In the genomic region with DNA sequence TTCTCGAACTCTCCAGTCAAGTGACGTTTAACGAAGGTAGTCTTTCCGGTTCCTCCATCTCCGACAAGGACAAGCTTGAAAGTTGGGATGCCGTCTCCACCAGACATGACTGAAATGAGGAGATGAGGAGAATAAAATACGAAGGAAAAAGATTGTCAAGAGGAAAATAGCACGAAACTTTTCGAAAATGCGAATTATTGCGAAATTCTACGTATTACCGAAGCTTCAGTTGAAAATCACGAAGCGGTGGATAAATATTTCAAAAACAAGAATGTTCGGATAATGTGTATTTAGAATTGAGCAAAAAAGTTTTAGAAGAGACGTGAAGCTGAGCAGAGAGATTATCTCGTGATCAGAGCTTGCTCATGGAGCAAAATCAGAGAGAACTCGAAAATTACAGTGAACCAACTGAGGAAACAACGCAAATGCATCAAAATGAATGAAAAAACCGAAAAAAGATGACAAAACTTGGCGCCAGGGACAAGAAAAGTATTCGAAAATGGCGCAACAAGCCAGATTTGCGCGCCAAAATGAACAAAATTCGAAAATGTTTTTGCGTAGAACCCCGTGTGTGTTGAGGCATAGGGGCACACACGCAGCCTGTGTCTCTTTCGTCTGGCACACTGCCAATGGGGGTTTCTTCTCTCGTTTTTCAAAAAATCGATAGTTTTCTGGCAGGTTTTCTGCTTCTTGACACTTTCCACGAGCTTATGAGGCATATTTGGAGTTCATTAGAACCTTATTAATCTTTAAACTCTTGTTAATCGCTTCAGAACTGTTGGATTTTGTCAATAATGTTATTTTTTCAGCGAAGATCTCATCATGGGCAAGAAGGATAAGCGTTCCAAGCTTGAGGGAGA, we compare ENCODE assay signal across 3 worm cellular contexts.
TF ChIP-seq lines count a peak whose summit lies in the region.

Gene ran-1, minus strand, starts transcription at position 109 of the 860 bp plus-strand sequence.
Gene dkc-1, plus strand, starts transcription at position 810 of the 860 bp plus-strand sequence.

TF ChIP-seq in whole organism, L2 larva, 48 proteins besides CTCF, POLR2A, EP300 and RAD21 (continued from another document):
- peak; percentile 90 for TF ChIP-seq unc-55 (GFP tag; optimal IDR thresholded peaks at IDR 0.05; lab: Kevin White, UChicago)
- peak; percentile 78 for TF ChIP-seq crh-2 (tag; optimal IDR thresholded peaks at IDR 0.05; lab: Kevin White, UChicago)
- peak; percentile 79 for TF ChIP-seq nhr-129 (tag; optimal IDR thresholded peaks at IDR 0.05; lab: Kevin White, UChicago)
- TF ChIP-seq nhr-11 (tag; optimal IDR thresholded peaks at IDR 0.05; lab: Kevin White, UChicago), result no peak
- no peak for TF ChIP-seq elt-1 (tag; optimal IDR thresholded peaks at IDR 0.05; lab: Kevin White, UChicago)
- TF ChIP-seq blmp-1 (tag; optimal IDR thresholded peaks at IDR 0.05; lab: Kevin White, UChicago; ENCODE audit: insufficient read depth), result peak; percentile 35

TF ChIP-seq in whole organism, L4 larva, 104 proteins besides CTCF, POLR2A, EP300 and RAD21 (continued from another document and continues in another):
- peak; percentile 98 for TF ChIP-seq aha-1 (tag; lab: Kevin White, UChicago)
- no peak for TF ChIP-seq pqm-1 (tag; optimal IDR thresholded peaks at IDR 0.05; lab: Kevin White, UChicago)
- TF ChIP-seq hif-1 (tag; optimal IDR thresholded peaks at IDR 0.05; lab: Kevin White, UChicago), result peak in 1 of 2 experiments; percentile 54
- TF ChIP-seq skn-1 (tag; optimal IDR thresholded peaks at IDR 0.05; lab: Kevin White, UChicago), result no peak
- TF ChIP-seq dmd-9 (GFP tag; IDR thresholded peaks at IDR 0.05; lab: Robert Waterston, UW), result peak; percentile 59; the same call in 1 of the 2 replicates
- peak; percentile 79 for TF ChIP-seq hmg-1.1 (GFP tag; IDR thresholded peaks at IDR 0.05; lab: Robert Waterston, UW)
- TF ChIP-seq tra-1 (GFP tag; IDR thresholded peaks at IDR 0.05; lab: Robert Waterston, UW), result no peak
- TF ChIP-seq snpc-4 (tag; optimal IDR thresholded peaks at IDR 0.05; lab: Kevin White, UChicago), result no peak
- no peak for TF ChIP-seq pha-4 (GFP tag; IDR thresholded peaks at IDR 0.05; lab: Robert Waterston, UW)
- peak; percentile 25 for TF ChIP-seq pha-4 (tag; optimal IDR thresholded peaks at IDR 0.05; lab: Kevin White, UChicago)
- peak; percentile 66 for TF ChIP-seq hlh-30 (tag; optimal IDR thresholded peaks at IDR 0.05; lab: Kevin White, UChicago; ENCODE audit: insufficient read depth)
- no peak for TF ChIP-seq ceh-20 (GFP tag; IDR thresholded peaks at IDR 0.05; lab: Robert Waterston, UW)
- peak; percentile 84 for TF ChIP-seq mes-2 (tag; optimal IDR thresholded peaks at IDR 0.05; lab: Kevin White, UChicago; ENCODE audit: poor library complexity, severe bottlenecking)
- TF ChIP-seq gei-8 (GFP tag; optimal IDR thresholded peaks at IDR 0.05; lab: Kevin White, UChicago), result no peak
- TF ChIP-seq zag-1 (tag; optimal IDR thresholded peaks at IDR 0.05; lab: Kevin White, UChicago), result no peak
- no peak for TF ChIP-seq ctbp-1 (GFP tag; IDR thresholded peaks at IDR 0.05; lab: Robert Waterston, UW)
- no peak for TF ChIP-seq fkh-10 (GFP tag; optimal IDR thresholded peaks at IDR 0.05; lab: Kevin White, UChicago)
- TF ChIP-seq D1046.2 (GFP tag; IDR thresholded peaks at IDR 0.05; lab: Robert Waterston, UW), result no peak; the same call in 1 of the 2 replicates
- TF ChIP-seq Y105C5A.15 (GFP tag; IDR thresholded peaks at IDR 0.05; lab: Robert Waterston, UW), result no peak
- no peak for TF ChIP-seq attf-4 (tag; optimal IDR thresholded peaks at IDR 0.05; lab: Kevin White, UChicago)
- no peak for TF ChIP-seq ceh-32 (tag; optimal IDR thresholded peaks at IDR 0.05; lab: Kevin White, UChicago; ENCODE audit: poor library complexity)
- no peak for TF ChIP-seq cey-2 (tag; optimal IDR thresholded peaks at IDR 0.05; lab: Kevin White, UChicago; ENCODE audit: borderline replicate concordance, insufficient read depth)
- no peak for TF ChIP-seq lir-3 (tag; optimal IDR thresholded peaks at IDR 0.05; lab: Kevin White, UChicago)
- TF ChIP-seq arid-1 (GFP tag; conservative IDR thresholded peaks at IDR 0.05; lab: Robert Waterston, UW), result peak; percentile 39; the same call in 1 of the 2 replicates
- TF ChIP-seq lin-15B (tag; optimal IDR thresholded peaks at IDR 0.05; lab: Kevin White, UChicago), result no peak
- peak in 1 of 2 experiments; percentile 65 for TF ChIP-seq unc-62 (GFP tag; optimal IDR thresholded peaks at IDR 0.05 in 1 of 2; lab: Kevin White, UChicago)
- TF ChIP-seq unc-62 (tag; optimal IDR thresholded peaks at IDR 0.05; lab: Kevin White, UChicago), result no peak
- TF ChIP-seq set-16 (GFP tag; IDR thresholded peaks at IDR 0.05; lab: Robert Waterston, UW), result no peak
- TF ChIP-seq vab-7 (GFP tag; IDR thresholded peaks at IDR 0.05; lab: Robert Waterston, UW), result peak; percentile 68
- no peak for TF ChIP-seq mdt-29 (GFP tag; IDR thresholded peaks at IDR 0.05; lab: Robert Waterston, UW)
- TF ChIP-seq hlh-11 (tag; optimal IDR thresholded peaks at IDR 0.05; lab: Kevin White, UChicago), result peak; percentile 58
- TF ChIP-seq nhr-25 (tag; optimal IDR thresholded peaks at IDR 0.05; lab: Kevin White, UChicago; ENCODE audit: borderline replicate concordance, insufficient read depth), result peak; percentile 13
- no peak for TF ChIP-seq daf-16 (GFP tag; optimal IDR thresholded peaks at IDR 0.05; lab: Kevin White, UChicago)
- peak; percentile 46 for TF ChIP-seq daf-16 (tag; optimal IDR thresholded peaks at IDR 0.05; lab: Kevin White, UChicago)
- peak; percentile 87 for TF ChIP-seq dpl-1 (GFP tag; optimal IDR thresholded peaks at IDR 0.05; lab: Kevin White, UChicago)
- TF ChIP-seq nhr-77 (tag; optimal IDR thresholded peaks at IDR 0.05; lab: Kevin White, UChicago), result no peak
- TF ChIP-seq mdl-1 (tag; optimal IDR thresholded peaks at IDR 0.05; lab: Kevin White, UChicago), result peak in 1 of 2 experiments; percentile 45
- no peak for TF ChIP-seq zfp-2 (tag; optimal IDR thresholded peaks at IDR 0.05; lab: Kevin White, UChicago)
- TF ChIP-seq mxl-3 (GFP tag; optimal IDR thresholded peaks at IDR 0.05; lab: Kevin White, UChicago), result peak; percentile 9
- TF ChIP-seq spr-3 (GFP tag; optimal IDR thresholded peaks at IDR 0.05; lab: Kevin White, UChicago), result no peak
- no peak for TF ChIP-seq madf-5 (GFP tag; IDR thresholded peaks at IDR 0.05; lab: Robert Waterston, UW)
- no peak for TF ChIP-seq ztf-7 (tag; optimal IDR thresholded peaks at IDR 0.05; lab: Kevin White, UChicago)
- no peak for TF ChIP-seq ces-1 (GFP tag; optimal IDR thresholded peaks at IDR 0.05; lab: Kevin White, UChicago)
- no peak for TF ChIP-seq F44E2.7 (GFP tag; IDR thresholded peaks at IDR 0.05; lab: Robert Waterston, UW)
- TF ChIP-seq dve-1 (tag; optimal IDR thresholded peaks at IDR 0.05; lab: Kevin White, UChicago; ENCODE audit: insufficient read depth), result peak; percentile 79
- peak; percentile 67 for TF ChIP-seq Y48G9A.11 (GFP tag; IDR thresholded peaks at IDR 0.05; lab: Robert Waterston, UW)
- TF ChIP-seq Y75B8A.6 (GFP tag; IDR thresholded peaks at IDR 0.05; lab: Robert Waterston, UW), result no peak
- TF ChIP-seq nhr-237 (tag; optimal IDR thresholded peaks at IDR 0.05; lab: Kevin White, UChicago), result no peak
- TF ChIP-seq ama-1 (optimal IDR thresholded peaks at IDR 0.05; lab: Kevin White, UChicago), result peak; percentile 27
- TF ChIP-seq nhr-48 (tag; optimal IDR thresholded peaks at IDR 0.05; lab: Kevin White, UChicago), result peak; percentile 12
- TF ChIP-seq lin-13 (GFP tag; optimal IDR thresholded peaks at IDR 0.05; lab: Kevin White, UChicago), result peak; percentile 87
- TF ChIP-seq F49E8.2 (tag; optimal IDR thresholded peaks at IDR 0.05; lab: Kevin White, UChicago; ENCODE audit: borderline replicate concordance), result peak; percentile 44
- no peak for TF ChIP-seq daf-19 (GFP tag; conservative IDR thresholded peaks at IDR 0.05; lab: Robert Waterston, UW)
- TF ChIP-seq T20F7.1 (GFP tag; optimal IDR thresholded peaks at IDR 0.05; lab: Kevin White, UChicago), result no peak
- no peak for TF ChIP-seq duxl-1 (tag; optimal IDR thresholded peaks at IDR 0.05; lab: Kevin White, UChicago; ENCODE audit: poor library complexity)
- TF ChIP-seq fos-1 (tag; optimal IDR thresholded peaks at IDR 0.05; lab: Kevin White, UChicago), result no peak

TF ChIP-seq in whole organism, late embryonic, 69 proteins besides CTCF, POLR2A, EP300 and RAD21 (continued from another document):
- no peak for TF ChIP-seq che-1 (tag; optimal IDR thresholded peaks at IDR 0.05; lab: Kevin White, UChicago)
- TF ChIP-seq tbx-7 (tag; optimal IDR thresholded peaks at IDR 0.05; lab: Kevin White, UChicago), result no peak
- peak; percentile 49 for TF ChIP-seq hlh-30 (tag; optimal IDR thresholded peaks at IDR 0.05; lab: Kevin White, UChicago; ENCODE audit: insufficient read depth)
- TF ChIP-seq nhr-232 (tag; optimal IDR thresholded peaks at IDR 0.05; lab: Kevin White, UChicago), result no peak
- TF ChIP-seq ztf-16 (tag; optimal IDR thresholded peaks at IDR 0.05; lab: Kevin White, UChicago), result no peak
- TF ChIP-seq elt-4 (tag; optimal IDR thresholded peaks at IDR 0.05; lab: Kevin White, UChicago), result no peak
- TF ChIP-seq lin-11 (tag; optimal IDR thresholded peaks at IDR 0.05; lab: Kevin White, UChicago), result no peak
- TF ChIP-seq pag-3 (tag; optimal IDR thresholded peaks at IDR 0.05; lab: Kevin White, UChicago; ENCODE audit: borderline replicate concordance), result no peak
TF ChIP-seq in whole organism, late embryonic: peak in this region for 12.
